Fruit fly (Drosophila melanogaster) whole organism, prepupa: ENCODE data around the gene Oscillin.

ENCODE experiments used
- CG10631 ChIP-seq: fragments of 200-800 bp; sonication (Bioruptor generic); optimal IDR thresholded peaks from 2 replicates; lab custom pipeline; 2016; ENCODE audit warnings: missing biosample characterization, missing genetic modification characterization
- CG10669 ChIP-seq: fragments of 200-800 bp; sonication (Bioruptor generic); optimal IDR thresholded peaks from 3 replicates; lab custom pipeline; 2018; ENCODE audit warnings: missing biosample characterization, mild to moderate bottlenecking, missing genetic modification characterization, moderate library complexity
- CG11294 ChIP-seq: fragments of 200-800 bp; sonication (Bioruptor generic); IDR thresholded peaks from 2 replicates; pipeline ENCODE4 v1.3.6; 2022; ENCODE audit warnings: missing biosample characterization, missing genetic modification characterization
- CG11762 ChIP-seq: fragments of 200-800 bp; sonication (Bioruptor generic); optimal IDR thresholded peaks from 3 replicates; lab custom pipeline; 2016; ENCODE audit warnings: missing biosample characterization, missing genetic modification characterization; ENCODE audit not compliant: insufficient read depth
- CG1621 ChIP-seq: fragments of 200-800 bp; sonication (Bioruptor generic); optimal IDR thresholded peaks from 3 replicates; lab custom pipeline; 2018; ENCODE audit warnings: missing biosample characterization, mild to moderate bottlenecking, missing genetic modification characterization
- CG16779 ChIP-seq: fragments of 200-800 bp; sonication (Bioruptor generic); optimal IDR thresholded peaks from 3 replicates; lab custom pipeline; 2017; ENCODE audit warnings: missing biosample characterization, mild to moderate bottlenecking, missing genetic modification characterization
- CG31627 ChIP-seq: fragments of 200-800 bp; sonication (Bioruptor generic); optimal IDR thresholded peaks from 3 replicates; lab custom pipeline; 2016; ENCODE audit warnings: missing biosample characterization, missing genetic modification characterization
- CG32006 ChIP-seq: fragments of 200-800 bp; sonication (Bioruptor generic); optimal IDR thresholded peaks from 3 replicates; lab custom pipeline; 2017; ENCODE audit warnings: missing biosample characterization, mild to moderate bottlenecking, missing genetic modification characterization
- CG34406 ChIP-seq: fragments of 200-800 bp; sonication (Bioruptor generic); optimal IDR thresholded peaks from 3 replicates; lab custom pipeline; 2016; ENCODE audit warnings: missing biosample characterization, missing genetic modification characterization
- CG3919 ChIP-seq: fragments of 200-800 bp; sonication (Bioruptor generic); optimal IDR thresholded peaks from 3 replicates; lab custom pipeline; 2016; ENCODE audit warnings: missing biosample characterization, missing genetic modification characterization
- CG4318 ChIP-seq: fragments of 200-800 bp; sonication (Bioruptor generic); optimal IDR thresholded peaks from 3 replicates; lab custom pipeline; 2017; ENCODE audit warnings: missing biosample characterization, mild to moderate bottlenecking, missing genetic modification characterization
- CG6163 ChIP-seq: fragments of 200-800 bp; sonication (Bioruptor generic); IDR thresholded peaks from 3 replicates; pipeline ENCODE4 v1.3.6; 2022; ENCODE audit warnings: missing biosample characterization, missing genetic modification characterization
- CG6276 ChIP-seq: fragments of 200-800 bp; sonication (Bioruptor generic); optimal IDR thresholded peaks from 2 replicates; lab custom pipeline; 2017; ENCODE audit warnings: missing biosample characterization, mild to moderate bottlenecking, missing genetic modification characterization
- CG6792 ChIP-seq: fragments of 200-800 bp; sonication (Bioruptor generic); optimal IDR thresholded peaks from 3 replicates; lab custom pipeline; 2016; ENCODE audit warnings: missing biosample characterization, missing genetic modification characterization
- CG6808 ChIP-seq: fragments of 200-800 bp; sonication (Bioruptor generic); optimal IDR thresholded peaks from 3 replicates; lab custom pipeline; 2017; ENCODE audit warnings: missing biosample characterization, missing genetic modification characterization, mild to moderate bottlenecking, moderate library complexity, missing genetic modification reagents
- CG6854 ChIP-seq: fragments of 200-800 bp; sonication (Bioruptor generic); optimal IDR thresholded peaks from 2 replicates; lab custom pipeline; 2017; ENCODE audit warnings: missing biosample characterization, mild to moderate bottlenecking, missing genetic modification characterization
- CG7368 ChIP-seq: fragments of 200-800 bp; sonication (Bioruptor generic); optimal IDR thresholded peaks from 3 replicates; lab custom pipeline; 2016; ENCODE audit warnings: missing biosample characterization, missing genetic modification characterization
- CG8119 ChIP-seq: fragments of 200-800 bp; sonication (Bioruptor generic); IDR thresholded peaks from 3 replicates; pipeline ENCODE4 v1.3.6; 2022; ENCODE audit warnings: missing biosample characterization, missing genetic modification characterization
- CG8319 ChIP-seq: fragments of 200-800 bp; sonication (Bioruptor generic); optimal IDR thresholded peaks from 3 replicates; lab custom pipeline; 2016; ENCODE audit warnings: missing biosample characterization, missing genetic modification characterization
- CG8632 ChIP-seq: fragments of 200-800 bp; sonication (Bioruptor generic); optimal IDR thresholded peaks from 3 replicates; lab custom pipeline; 2016; ENCODE audit warnings: missing biosample characterization, missing genetic modification characterization
- CG9139 ChIP-seq: fragments of 200-800 bp; sonication (Bioruptor generic); optimal IDR thresholded peaks from 3 replicates; lab custom pipeline; 2017; ENCODE audit warnings: missing biosample characterization, mild to moderate bottlenecking, missing genetic modification characterization
- Eip78C ChIP-seq: fragments of 200-800 bp; sonication (Bioruptor generic); peaks from one replicate; lab custom pipeline; 2016; ENCODE audit warnings: missing biosample characterization, missing genetic modification characterization
- Ets21C ChIP-seq: fragments of 200-800 bp; sonication (Bioruptor generic); optimal IDR thresholded peaks from 3 replicates; lab custom pipeline; 2016; ENCODE audit warnings: missing biosample characterization, missing genetic modification characterization
- Ets96B ChIP-seq: fragments of 200-800 bp; optimal IDR thresholded peaks from 2 replicates; lab custom pipeline; 2019; ENCODE audit warnings: missing biosample characterization, mild to moderate bottlenecking, missing genetic modification characterization, moderate library complexity
- Gug ChIP-seq: fragments of 200-800 bp; sonication (Bioruptor generic); IDR thresholded peaks from 2 replicates; pipeline ENCODE4 v1.3.6; 2022; ENCODE audit warnings: missing biosample characterization, missing genetic modification characterization
- Hr38 ChIP-seq: sonication (Bioruptor generic); optimal IDR thresholded peaks from 2 replicates; lab custom pipeline; 2016; ENCODE audit warnings: missing biosample characterization, missing genetic modification characterization
- Hr39 ChIP-seq: fragments of 200-800 bp; sonication (Bioruptor generic); optimal IDR thresholded peaks from 2 replicates; lab custom pipeline; 2016; ENCODE audit warnings: missing biosample characterization, missing genetic modification characterization
- Hr4 ChIP-seq: fragments of 200-800 bp; sonication (Bioruptor generic); optimal IDR thresholded peaks from 3 replicates; lab custom pipeline; 2016; ENCODE audit warnings: missing biosample characterization, missing genetic modification characterization
- Lpt ChIP-seq: fragments of 200-800 bp; sonication (Bioruptor generic); optimal IDR thresholded peaks from 3 replicates; lab custom pipeline; 2016; ENCODE audit warnings: missing biosample characterization, missing genetic modification characterization
- Met ChIP-seq: fragments of 200-800 bp; sonication (Bioruptor generic); optimal IDR thresholded peaks from 3 replicates; lab custom pipeline; 2016; ENCODE audit warnings: missing biosample characterization, missing genetic modification characterization
- OdsH ChIP-seq: fragments of 200-800 bp; sonication (Bioruptor generic); optimal IDR thresholded peaks from 3 replicates; lab custom pipeline; 2016; ENCODE audit warnings: missing biosample characterization, missing genetic modification characterization
- Smox ChIP-seq: fragments of 200-800 bp; sonication (Bioruptor generic); optimal IDR thresholded peaks from 3 replicates; lab custom pipeline; 2016; ENCODE audit warnings: missing biosample characterization, missing genetic modification characterization
- Sox102F ChIP-seq: fragments of 200-800 bp; sonication (Bioruptor generic); optimal IDR thresholded peaks from 2 replicates; lab custom pipeline; 2016; ENCODE audit warnings: missing biosample characterization, mild to moderate bottlenecking, missing genetic modification characterization
- Sox14 ChIP-seq: fragments of 200-800 bp; sonication (Bioruptor generic); optimal IDR thresholded peaks from 3 replicates; lab custom pipeline; 2016; ENCODE audit warnings: missing biosample characterization, missing genetic modification characterization
- Sox15 ChIP-seq: fragments of 200-800 bp; sonication (Bioruptor generic); optimal IDR thresholded peaks from 3 replicates; lab custom pipeline; 2016; ENCODE audit warnings: missing biosample characterization, missing genetic modification characterization
- achi ChIP-seq: fragments of 200-800 bp; sonication (Bioruptor generic); optimal IDR thresholded peaks from 3 replicates; lab custom pipeline; 2016; ENCODE audit warnings: missing biosample characterization, missing genetic modification characterization
- acj6 ChIP-seq: fragments of 200-800 bp; sonication (Bioruptor generic); optimal IDR thresholded peaks from 3 replicates; lab custom pipeline; 2016; ENCODE audit warnings: missing biosample characterization, missing genetic modification characterization
- cyc ChIP-seq: fragments of 200-800 bp; sonication (Bioruptor generic); optimal IDR thresholded peaks from 3 replicates; lab custom pipeline; 2016; ENCODE audit warnings: missing biosample characterization, missing genetic modification characterization
- dsx ChIP-seq: fragments of 200-800 bp; optimal IDR thresholded peaks from 3 replicates; lab custom pipeline; 2019; ENCODE audit warnings: missing biosample characterization, mild to moderate bottlenecking, missing genetic modification characterization, moderate library complexity; ENCODE audit not compliant: poor library complexity, severe bottlenecking
- eg ChIP-seq: fragments of 200-800 bp; sonication (Bioruptor generic); IDR thresholded peaks from 3 replicates; pipeline ENCODE4 v1.3.6; 2022; ENCODE audit warnings: missing biosample characterization, missing genetic modification characterization
- fd59A ChIP-seq: fragments of 200-800 bp; sonication (Bioruptor generic); optimal IDR thresholded peaks from 2 replicates; lab custom pipeline; 2017; ENCODE audit warnings: missing biosample characterization, mild to moderate bottlenecking, missing genetic modification characterization, missing genetic modification reagents
- fd85E ChIP-seq: fragments of 200-800 bp; sonication (Bioruptor generic); optimal IDR thresholded peaks from 3 replicates; lab custom pipeline; 2016; ENCODE audit warnings: missing biosample characterization, missing genetic modification characterization
- fkh ChIP-seq: fragments of 200-800 bp; sonication (Bioruptor generic); optimal IDR thresholded peaks from 3 replicates; lab custom pipeline; 2017; ENCODE audit warnings: missing biosample characterization, mild to moderate bottlenecking, missing genetic modification characterization, moderate library complexity
- lz ChIP-seq: fragments of 200-800 bp; sonication (Bioruptor generic); optimal IDR thresholded peaks from 3 replicates; lab custom pipeline; 2016; ENCODE audit warnings: missing biosample characterization, missing genetic modification characterization
- net ChIP-seq: fragments of 200-800 bp; sonication (Bioruptor generic); optimal IDR thresholded peaks from 3 replicates; lab custom pipeline; 2016; ENCODE audit warnings: missing biosample characterization, missing genetic modification characterization
- pdm3 ChIP-seq: fragments of 200-800 bp; sonication (Bioruptor generic); optimal IDR thresholded peaks from 3 replicates; lab custom pipeline; 2016; ENCODE audit warnings: missing biosample characterization, missing genetic modification characterization
- spab ChIP-seq: fragments of 200-800 bp; sonication (Bioruptor generic); optimal IDR thresholded peaks from 2 replicates; lab custom pipeline; 2017; ENCODE audit warnings: missing biosample characterization, mild to moderate bottlenecking, missing genetic modification characterization, missing genetic modification reagents
- ss ChIP-seq, 2 experiments: fragments of 200-800 bp; sonication (Bioruptor generic); optimal IDR thresholded peaks; 2 replicates in 1 of 2; 3 replicates in 1 of 2; lab custom pipeline; 2017 to 2018; ENCODE audit warnings: mild to moderate bottlenecking in 2 of 2, missing biosample characterization in 2 of 2, missing genetic modification characterization in 2 of 2, moderate library complexity in 1 of 2
- svp ChIP-seq: fragments of 200-800 bp; sonication (Bioruptor generic); peaks from one replicate; lab custom pipeline; 2016; ENCODE audit warnings: missing biosample characterization, missing genetic modification characterization

Oscillin gene

dm6 chr2L:5567103-5567502 is 20.2 kb downstream of the Oscillin start (continued):
- TF ChIP-seq CG10669 (GFP tag; lab: Kevin White, UChicago): peak; percentile 58
- no peak for TF ChIP-seq fd85E
- TF ChIP-seq CG6808: peak; percentile 8
- peak; percentile 19 for TF ChIP-seq fd59A (GFP tag; lab: Kevin White, UChicago)
- TF ChIP-seq Ets96B (tag; lab: Kevin White, UChicago): peak; percentile 68
- peak; percentile 2 for TF ChIP-seq CG7368 (GFP tag; lab: Kevin White, UChicago)
- TF ChIP-seq Hr39 (GFP tag; lab: Kevin White, UChicago): no peak
- TF ChIP-seq CG6276: peak; percentile 50
- peak; percentile 60 for TF ChIP-seq CG32006
- TF ChIP-seq Met (GFP tag; lab: Kevin White, UChicago): no peak
- peak; percentile 42 for TF ChIP-seq CG8632

- no peak for TF ChIP-seq Hr38 (GFP tag; lab: Kevin White, UChicago)
- peak; percentile 12 for TF ChIP-seq CG34406 (GFP tag; lab: Kevin White, UChicago)
- TF ChIP-seq dsx (GFP tag; lab: Kevin White, UChicago): peak; percentile 45
- peak; percentile 42 for TF ChIP-seq CG10669 (GFP tag; lab: Kevin White, UChicago)
- TF ChIP-seq CG10631: peak; percentile 53
- peak; percentile 31 for TF ChIP-seq achi (GFP tag; lab: Kevin White, UChicago)
- no peak for TF ChIP-seq fkh (GFP tag; lab: Kevin White, UChicago)
- peak; percentile 82 for TF ChIP-seq Eip78C (GFP tag; lab: Kevin White, UChicago)
- TF ChIP-seq CG6854 (GFP tag; lab: Kevin White, UChicago): no peak
- no peak for TF ChIP-seq Sox15
- no peak for TF ChIP-seq CG16779 (tag; lab: Kevin White, UChicago)
- TF ChIP-seq Ets21C (GFP tag; lab: Kevin White, UChicago): peak; percentile 15
- peak; percentile 69 for TF ChIP-seq svp
- peak; percentile 10 for TF ChIP-seq CG11762 (GFP tag; lab: Kevin White, UChicago)
- peak; percentile 25 for TF ChIP-seq CG6792 (GFP tag; lab: Kevin White, UChicago)
- peak; percentile 36 for TF ChIP-seq fd59A (GFP tag; lab: Kevin White, UChicago)
- TF ChIP-seq Gug (GFP tag; lab: Robert Waterston, UW): 0 out of 2 replicates have a peak, but pooled peaks have one; percentile 34
- TF ChIP-seq CG1621 (tag; lab: Kevin White, UChicago): peak; percentile 18
- TF ChIP-seq Hr4 (GFP tag; lab: Kevin White, UChicago): peak; percentile 54
- TF ChIP-seq CG6163 (GFP tag; lab: Robert Waterston, UW): peak; percentile 55; the same call in 2 of the 3 replicates
- TF ChIP-seq CG4318: peak; percentile 33
- peak; percentile 56 for TF ChIP-seq CG31627 (GFP tag; lab: Kevin White, UChicago)
- peak; percentile 56 for TF ChIP-seq Hr39 (GFP tag; lab: Kevin White, UChicago)
- TF ChIP-seq acj6 (GFP tag; lab: Kevin White, UChicago): peak; percentile 57
- no peak for TF ChIP-seq CG6276
- peak; percentile 40 for TF ChIP-seq lz (GFP tag; lab: Kevin White, UChicago)
- peak; percentile 39 for TF ChIP-seq Sox102F (GFP tag; lab: Kevin White, UChicago)
- no peak for TF ChIP-seq CG8319 (GFP tag; lab: Kevin White, UChicago)
- TF ChIP-seq Lpt (GFP tag; lab: Kevin White, UChicago): no peak
- TF ChIP-seq ss (GFP tag; optimal IDR thresholded peaks at IDR 0.05; lab: Kevin White, UChicago): no peak
- TF ChIP-seq pdm3 (GFP tag; lab: Kevin White, UChicago): peak; percentile 32
- peak; percentile 60; the same call in 2 of the 3 replicates for TF ChIP-seq eg
- peak; percentile 60; the same call in 2 of the 3 replicates for TF ChIP-seq CG8119 (GFP tag; lab: Robert Waterston, UW)
- no peak for TF ChIP-seq net (GFP tag; lab: Kevin White, UChicago)
- TF ChIP-seq Ets96B (tag; lab: Kevin White, UChicago): peak; percentile 54
- peak; percentile 29 for TF ChIP-seq cyc
- peak; percentile 58 for TF ChIP-seq OdsH (GFP tag; lab: Kevin White, UChicago)
- TF ChIP-seq Met (GFP tag; lab: Kevin White, UChicago): peak; percentile 40
- peak; percentile 21 for TF ChIP-seq CG7368 (GFP tag; lab: Kevin White, UChicago)
- TF ChIP-seq CG3919 (GFP tag; lab: Kevin White, UChicago): peak; percentile 49
- peak; percentile 28 for TF ChIP-seq CG9139
- no peak for TF ChIP-seq CG11294 (GFP tag; lab: Robert Waterston, UW)
- peak; percentile 37 for TF ChIP-seq Smox (GFP tag; lab: Kevin White, UChicago)
- TF ChIP-seq Sox14: peak; percentile 43
- TF ChIP-seq CG6808: peak; percentile 11
- peak; percentile 13 for TF ChIP-seq spab (GFP tag; lab: Kevin White, UChicago)
Measured at dm6 chr2L:5569503-5569902, 22.6 kb downstream of the Oscillin start.
